Worm (Caenorhabditis elegans): ENCODE data around the gene C50D2.2.
A peak's percentile ranks its signal among the peaks of the same experiment; 100 is the strongest.

C50D2.2 gene

DNA sequence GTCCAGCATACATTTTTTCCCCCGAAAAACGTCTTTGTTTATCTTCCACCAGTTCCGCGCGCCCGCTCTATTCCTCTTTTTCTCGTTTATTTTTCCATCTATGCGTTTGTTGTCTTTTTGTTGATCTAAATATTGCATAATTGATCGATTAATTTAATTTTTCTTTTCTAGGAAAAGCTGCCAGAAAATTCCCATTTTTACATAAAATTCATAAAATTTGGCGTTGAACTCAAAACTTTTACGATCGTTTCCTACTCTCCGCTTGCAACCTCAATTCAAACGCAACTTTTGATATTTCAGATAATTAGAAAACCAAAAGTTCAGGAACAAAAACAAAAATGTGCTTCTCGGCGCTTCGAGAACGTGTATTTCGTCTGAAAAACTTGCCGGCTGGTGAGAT, at the start of gene C50D2.2:
Gene C50D2.2 (plus strand): TSS at position 301 of the 400 bp plus-strand sequence.
- TF ChIP-seq tbx-11 (GFP tag; IDR thresholded peaks at IDR 0.05) = no peak
- TF ChIP-seq sea-1 (GFP tag; conservative IDR thresholded peaks at IDR 0.05) = no peak
- no peak for TF ChIP-seq ets-7 (tag; optimal IDR thresholded peaks at IDR 0.05)
- no peak for TF ChIP-seq ama-1 (optimal IDR thresholded peaks at IDR 0.05)
- no peak for TF ChIP-seq hnd-1 (tag; optimal IDR thresholded peaks at IDR 0.05)
- no peak for TF ChIP-seq ceh-36 (tag; optimal IDR thresholded peaks at IDR 0.05)
- TF ChIP-seq tra-4 (tag; optimal IDR thresholded peaks at IDR 0.05) = no peak
- no peak for TF ChIP-seq B0310.2 (tag; optimal IDR thresholded peaks at IDR 0.05)
- TF ChIP-seq hmg-4 (GFP tag; optimal IDR thresholded peaks at IDR 0.05) = no peak
- no peak for TF ChIP-seq flt-1 (GFP tag; IDR thresholded peaks at IDR 0.05)
- no peak for TF ChIP-seq hmbx-1 (tag; optimal IDR thresholded peaks at IDR 0.05)
- no peak for TF ChIP-seq scrt-1 (GFP tag; IDR thresholded peaks at IDR 0.05)
- no peak for TF ChIP-seq tbx-37 (GFP tag; conservative IDR thresholded peaks at IDR 0.05)
- no peak for TF ChIP-seq pes-1 (GFP tag; IDR thresholded peaks at IDR 0.05)

- TF ChIP-seq hmbx-1 (tag; optimal IDR thresholded peaks at IDR 0.05) (no peak), tbx-37 (GFP tag; conservative IDR thresholded peaks at IDR 0.05) (no peak), ceh-36 (tag; optimal IDR thresholded peaks at IDR 0.05) (no peak), tra-4 (tag; optimal IDR thresholded peaks at IDR 0.05) (no peak), B0310.2 (tag; optimal IDR thresholded peaks at IDR 0.05) (no peak), aly-1 (tag; optimal IDR thresholded peaks at IDR 0.05) (no peak), pes-1 (GFP tag; IDR thresholded peaks at IDR 0.05) (no peak), tbx-11 (GFP tag; IDR thresholded peaks at IDR 0.05) (no peak), F13C5.2 (tag; optimal IDR thresholded peaks at IDR 0.05) (no peak), hmg-4 (GFP tag; optimal IDR thresholded peaks at IDR 0.05) (no peak)
Observed at ce11 chrII:60049-60448, 48.9 kb upstream of the C50D2.2 start.

ce11 chrII:61013-61412, 48.0 kb upstream of the C50D2.2 start, which contains the start of gene C23H3.2:
TSS of gene C23H3.2 (plus strand) at chrII:61313.
- TF ChIP-seq tra-4 (tag; optimal IDR thresholded peaks at IDR 0.05) = no peak
- no peak for TF ChIP-seq pes-1 (GFP tag; IDR thresholded peaks at IDR 0.05)
- no peak for TF ChIP-seq tbx-37 (GFP tag; conservative IDR thresholded peaks at IDR 0.05)
- no peak for TF ChIP-seq aly-1 (tag; optimal IDR thresholded peaks at IDR 0.05)
- no peak for TF ChIP-seq F13C5.2 (tag; optimal IDR thresholded peaks at IDR 0.05)
- TF ChIP-seq tbx-11 (GFP tag; IDR thresholded peaks at IDR 0.05) = no peak
- no peak for TF ChIP-seq sea-1 (GFP tag; conservative IDR thresholded peaks at IDR 0.05)
- no peak for TF ChIP-seq ets-7 (tag; optimal IDR thresholded peaks at IDR 0.05)
- TF ChIP-seq flt-1 (GFP tag; IDR thresholded peaks at IDR 0.05) = no peak
- TF ChIP-seq ceh-36 (tag; optimal IDR thresholded peaks at IDR 0.05) = no peak
- no peak for TF ChIP-seq hmbx-1 (tag; optimal IDR thresholded peaks at IDR 0.05)
- TF ChIP-seq hnd-1 (tag; optimal IDR thresholded peaks at IDR 0.05) = no peak
- TF ChIP-seq hmg-4 (GFP tag; optimal IDR thresholded peaks at IDR 0.05) = no peak
- no peak for TF ChIP-seq ceh-13 (GFP tag; optimal IDR thresholded peaks at IDR 0.05)
- no peak for TF ChIP-seq ama-1 (optimal IDR thresholded peaks at IDR 0.05)
- TF ChIP-seq scrt-1 (GFP tag; IDR thresholded peaks at IDR 0.05) = no peak
- TF ChIP-seq B0310.2 (tag; optimal IDR thresholded peaks at IDR 0.05) = no peak

DNA sequence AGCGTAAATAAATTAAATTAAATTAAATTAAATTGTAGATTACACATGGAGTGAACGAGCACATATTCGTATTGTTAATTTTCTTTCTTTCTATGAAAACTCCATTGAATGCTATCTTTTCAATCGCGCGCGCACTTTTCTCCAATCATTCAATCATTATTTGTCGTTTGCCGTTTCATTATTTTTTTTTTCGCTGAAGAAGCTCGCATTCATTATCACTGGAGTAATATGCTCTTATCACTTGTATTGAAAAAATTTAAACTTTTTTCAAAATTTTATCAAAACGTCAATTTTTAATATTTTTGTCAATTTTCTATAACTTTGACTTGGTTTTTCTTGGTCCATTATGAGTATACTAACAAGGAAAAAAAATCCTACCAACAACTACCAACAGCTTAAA, 43.5 kb upstream of the C50D2.2 start:
- no peak for TF ChIP-seq hmbx-1 (tag; optimal IDR thresholded peaks at IDR 0.05)
- no peak for TF ChIP-seq tra-4 (tag; optimal IDR thresholded peaks at IDR 0.05)
- no peak for TF ChIP-seq hnd-1 (tag; optimal IDR thresholded peaks at IDR 0.05)
- no peak for TF ChIP-seq ceh-13 (GFP tag; optimal IDR thresholded peaks at IDR 0.05)
- TF ChIP-seq scrt-1 (GFP tag; IDR thresholded peaks at IDR 0.05) = no peak
- TF ChIP-seq hmg-4 (GFP tag; optimal IDR thresholded peaks at IDR 0.05) = no peak
- no peak for TF ChIP-seq aly-1 (tag; optimal IDR thresholded peaks at IDR 0.05)
- TF ChIP-seq ceh-36 (tag; optimal IDR thresholded peaks at IDR 0.05) = no peak
- no peak for TF ChIP-seq tbx-11 (GFP tag; IDR thresholded peaks at IDR 0.05)
- TF ChIP-seq B0310.2 (tag; optimal IDR thresholded peaks at IDR 0.05) = no peak
- no peak for TF ChIP-seq ama-1 (optimal IDR thresholded peaks at IDR 0.05)
- TF ChIP-seq sea-1 (GFP tag; conservative IDR thresholded peaks at IDR 0.05) = no peak
- TF ChIP-seq tbx-37 (GFP tag; conservative IDR thresholded peaks at IDR 0.05) = no peak
- no peak for TF ChIP-seq ets-7 (tag; optimal IDR thresholded peaks at IDR 0.05)
- TF ChIP-seq F13C5.2 (tag; optimal IDR thresholded peaks at IDR 0.05) = no peak
- no peak for TF ChIP-seq flt-1 (GFP tag; IDR thresholded peaks at IDR 0.05)

- TF ChIP-seq hmbx-1 (tag; optimal IDR thresholded peaks at IDR 0.05) (no peak), aly-1 (tag; optimal IDR thresholded peaks at IDR 0.05) (peak; percentile 39), ama-1 (optimal IDR thresholded peaks at IDR 0.05) (no peak), tbx-37 (GFP tag; conservative IDR thresholded peaks at IDR 0.05) (no peak), sea-1 (GFP tag; conservative IDR thresholded peaks at IDR 0.05) (no peak), ceh-13 (GFP tag; optimal IDR thresholded peaks at IDR 0.05) (no peak), F13C5.2 (tag; optimal IDR thresholded peaks at IDR 0.05) (peak; percentile 53), ets-7 (tag; optimal IDR thresholded peaks at IDR 0.05) (peak; percentile 34), flt-1 (GFP tag; IDR thresholded peaks at IDR 0.05) (no peak), B0310.2 (tag; optimal IDR thresholded peaks at IDR 0.05) (peak; percentile 12), hmg-4 (GFP tag; optimal IDR thresholded peaks at IDR 0.05) (peak; percentile 68), pes-1 (GFP tag; IDR thresholded peaks at IDR 0.05) (0 out of 2 replicates have a peak, but pooled peaks have one; percentile 6), scrt-1 (GFP tag; IDR thresholded peaks at IDR 0.05) (no peak)
Observed at ce11 chrII:66322-66721, 42.6 kb upstream of the C50D2.2 start.

DNA sequence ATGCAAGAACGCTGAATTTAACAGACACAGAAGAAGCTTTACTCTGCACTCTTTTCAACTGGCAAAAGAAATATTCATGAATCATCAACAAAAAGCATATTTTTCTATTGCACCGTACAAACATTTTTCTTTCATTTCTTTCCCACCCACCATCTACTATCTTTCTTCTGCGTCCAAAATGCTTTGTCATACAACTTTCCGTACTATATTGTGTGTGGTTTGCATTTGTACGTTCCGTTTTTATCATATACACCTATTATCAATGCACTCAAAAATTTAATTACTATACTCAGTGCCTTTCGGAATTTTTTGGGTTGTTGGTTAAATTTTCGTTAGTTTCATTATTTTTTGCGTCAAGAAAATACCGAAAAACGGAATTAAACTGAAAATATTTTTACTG, 41.3 kb upstream of the C50D2.2 start:
- TF ChIP-seq scrt-1 (GFP tag; IDR thresholded peaks at IDR 0.05) (no peak), pes-1 (GFP tag; IDR thresholded peaks at IDR 0.05) (no peak), F13C5.2 (tag; optimal IDR thresholded peaks at IDR 0.05) (no peak), tbx-37 (GFP tag; conservative IDR thresholded peaks at IDR 0.05) (no peak), ceh-36 (tag; optimal IDR thresholded peaks at IDR 0.05) (no peak), tbx-11 (GFP tag; IDR thresholded peaks at IDR 0.05) (no peak), ets-7 (tag; optimal IDR thresholded peaks at IDR 0.05) (no peak), sea-1 (GFP tag; conservative IDR thresholded peaks at IDR 0.05) (no peak), hnd-1 (tag; optimal IDR thresholded peaks at IDR 0.05) (no peak), aly-1 (tag; optimal IDR thresholded peaks at IDR 0.05) (no peak), flt-1 (GFP tag; IDR thresholded peaks at IDR 0.05) (no peak), ceh-13 (GFP tag; optimal IDR thresholded peaks at IDR 0.05) (no peak), ama-1 (optimal IDR thresholded peaks at IDR 0.05) (no peak), hmbx-1 (tag; optimal IDR thresholded peaks at IDR 0.05) (no peak), B0310.2 (tag; optimal IDR thresholded peaks at IDR 0.05) (no peak)

- TF ChIP-seq scrt-1 (GFP tag; IDR thresholded peaks at IDR 0.05) (no peak), pes-1 (GFP tag; IDR thresholded peaks at IDR 0.05) (no peak), ets-7 (tag; optimal IDR thresholded peaks at IDR 0.05) (no peak), ama-1 (optimal IDR thresholded peaks at IDR 0.05) (no peak), F13C5.2 (tag; optimal IDR thresholded peaks at IDR 0.05) (no peak), ceh-13 (GFP tag; optimal IDR thresholded peaks at IDR 0.05) (no peak), hmg-4 (GFP tag; optimal IDR thresholded peaks at IDR 0.05) (no peak)
Observed at ce11 chrII:68757-69156, 40.2 kb upstream of the C50D2.2 start.

Data from whole organism, early embryonic.